Fruit fly (Drosophila melanogaster) whole organism, wandering third instar larva: ENCODE measurements around the gene Alg14.
A peak's percentile ranks its signal among the peaks of the same experiment; 100 is the strongest.

ENCODE experiments used
- Abd-B ChIP-seq: fragments of >200 bp; optimal IDR thresholded peaks from 2 replicates; lab custom pipeline; 2017; ENCODE audit warnings: missing biosample characterization, missing genetic modification characterization
- CG32264 ChIP-seq: fragments of 200-800 bp; sonication (Bioruptor generic); optimal IDR thresholded peaks from 2 replicates; lab custom pipeline; 2016; ENCODE audit warnings: missing biosample characterization, missing genetic modification characterization
- CG9705 ChIP-seq: fragments of 200-800 bp; sonication (Bioruptor generic); optimal IDR thresholded peaks from 2 replicates; lab custom pipeline; 2018; ENCODE audit warnings: missing biosample characterization, mild to moderate bottlenecking, missing genetic modification characterization
- Dfd ChIP-seq: fragments of >200 bp; optimal IDR thresholded peaks from 2 replicates; lab custom pipeline; 2017; ENCODE audit warnings: missing biosample characterization, missing genetic modification characterization
- Dif ChIP-seq: fragments of 200-275, 200-300 bp; sonication (Bioruptor generic); optimal IDR thresholded peaks from 2 replicates; lab custom pipeline; 2018; ENCODE audit warnings: missing biosample characterization, missing genetic modification characterization; ENCODE audit not compliant: partially characterized antibody
- HLH106 ChIP-seq: fragments of 200-800 bp; optimal IDR thresholded peaks from 3 replicates; lab custom pipeline; 2019; ENCODE audit warnings: missing biosample characterization, mild to moderate bottlenecking, missing genetic modification characterization, moderate library complexity
- Hnf4 ChIP-seq: fragments of 200-800 bp; sonication (Bioruptor generic); optimal IDR thresholded peaks from 2 replicates; lab custom pipeline; 2016; ENCODE audit warnings: missing biosample characterization, mild to moderate bottlenecking, missing genetic modification characterization
- Hr78 ChIP-seq: fragments of >200 bp; optimal IDR thresholded peaks from 2 replicates; lab custom pipeline; 2017; ENCODE audit warnings: missing biosample characterization, missing genetic modification characterization
- Hr83 ChIP-seq: fragments of 200-300 bp; sonication (Bioruptor generic); optimal IDR thresholded peaks from 2 replicates; lab custom pipeline; 2016; ENCODE audit warnings: missing biosample characterization, mild to moderate bottlenecking, missing genetic modification characterization, moderate library complexity; ENCODE audit not compliant: poor library complexity, severe bottlenecking
- Jra ChIP-seq: sonication (Bioruptor generic); optimal IDR thresholded peaks from 2 replicates; lab custom pipeline; 2016; ENCODE audit warnings: missing biosample characterization, missing genetic modification characterization
- Mio ChIP-seq: sonication (Bioruptor generic); optimal IDR thresholded peaks from 2 replicates; lab custom pipeline; 2016; ENCODE audit warnings: missing biosample characterization, missing genetic modification characterization
- Myc ChIP-seq: fragments of >200 bp; optimal IDR thresholded peaks from 2 replicates; lab custom pipeline; 2017
- N ChIP-seq: fragments of >200 bp; optimal IDR thresholded peaks from 2 replicates; lab custom pipeline; 2018; ENCODE audit warnings: missing biosample characterization, missing external identifiers, missing genetic modification characterization
- Rel ChIP-seq, 2 experiments: fragments of 200-800 bp; sonication (Bioruptor generic) in 1 of 2; optimal IDR thresholded peaks; 2 replicates in 1 of 2; 3 replicates in 1 of 2; lab custom pipeline; 2016 to 2019; ENCODE audit warnings: mild to moderate bottlenecking in 2 of 2, missing biosample characterization in 2 of 2, missing genetic modification characterization in 2 of 2, moderate library complexity in 1 of 2
- Sp1 ChIP-seq: fragments of 200-800 bp; sonication (Bioruptor generic); optimal IDR thresholded peaks from 3 replicates; lab custom pipeline; 2019; ENCODE audit warnings: missing biosample characterization, mild to moderate bottlenecking, missing genetic modification characterization, moderate library complexity
- Vsx2 ChIP-seq: fragments of 200-300, 225-300 bp; sonication (Bioruptor generic); optimal IDR thresholded peaks from 2 replicates; lab custom pipeline; 2018; ENCODE audit warnings: missing biosample characterization, missing genetic modification characterization; ENCODE audit not compliant: partially characterized antibody
- dl ChIP-seq, 2 experiments: fragments of 175-275, 200-275 bp in 1 of 2; fragments of 200-275 bp in 1 of 2; sonication (Bioruptor generic); optimal IDR thresholded peaks; lab custom pipeline; 2018; ENCODE audit warnings: mild to moderate bottlenecking in 2 of 2, missing biosample characterization in 2 of 2, missing genetic modification characterization in 2 of 2, moderate library complexity in 2 of 2; ENCODE audit not compliant: partially characterized antibody in 2 of 2, insufficient read depth in 1 of 2
- dmrt93B ChIP-seq: fragments of 200-800 bp; sonication (Bioruptor generic); optimal IDR thresholded peaks from 2 replicates; lab custom pipeline; 2018; ENCODE audit warnings: missing biosample characterization, mild to moderate bottlenecking, missing genetic modification characterization
- dsf ChIP-seq: sonication (Bioruptor generic); optimal IDR thresholded peaks from 2 replicates; lab custom pipeline; 2016; ENCODE audit warnings: missing biosample characterization, missing genetic modification characterization, borderline replicate concordance
- foxo ChIP-seq, 2 experiments: fragments of 200-800 bp; sonication (Bioruptor generic); optimal IDR thresholded peaks; 2 replicates in 1 of 2; 3 replicates in 1 of 2; lab custom pipeline; 2016 to 2017; ENCODE audit warnings: missing biosample characterization in 2 of 2, missing genetic modification characterization in 2 of 2
- h ChIP-seq: fragments of 200-800 bp; sonication (Bioruptor generic); optimal IDR thresholded peaks from 3 replicates; lab custom pipeline; 2016; ENCODE audit warnings: missing biosample characterization, mild to moderate bottlenecking, missing genetic modification characterization
- jim ChIP-seq: fragments of 175-275, 200-325 bp; sonication (Bioruptor generic); optimal IDR thresholded peaks from 2 replicates; lab custom pipeline; 2016; ENCODE audit warnings: missing biosample characterization, mild to moderate bottlenecking, missing genetic modification characterization
- lola ChIP-seq: fragments of >200 bp; optimal IDR thresholded peaks from 2 replicates; lab custom pipeline; 2017; ENCODE audit warnings: missing biosample characterization, missing genetic modification characterization
- pan ChIP-seq: fragments of >200 bp; optimal IDR thresholded peaks from 2 replicates; lab custom pipeline; 2017
- psq ChIP-seq: fragments of 200-800 bp; sonication (Bioruptor generic); optimal IDR thresholded peaks from 3 replicates; lab custom pipeline; 2017; ENCODE audit warnings: missing biosample characterization, mild to moderate bottlenecking, missing genetic modification characterization, moderate library complexity
- rgr ChIP-seq: fragments of 200-800 bp; sonication (Bioruptor generic); optimal IDR thresholded peaks from 3 replicates; lab custom pipeline; 2016; ENCODE audit warnings: missing biosample characterization, mild to moderate bottlenecking, missing genetic modification characterization
- sage ChIP-seq: fragments of 200-800 bp; sonication (Bioruptor generic); optimal IDR thresholded peaks from 2 replicates; lab custom pipeline; 2016; ENCODE audit warnings: missing biosample characterization, mild to moderate bottlenecking, missing genetic modification characterization
- sv ChIP-seq: fragments of 200-800 bp; sonication (Bioruptor generic); optimal IDR thresholded peaks from 3 replicates; lab custom pipeline; 2016; ENCODE audit warnings: missing biosample characterization, missing genetic modification characterization
- usp ChIP-seq: fragments of >200 bp; optimal IDR thresholded peaks from 2 replicates; lab custom pipeline; 2017; ENCODE audit warnings: missing biosample characterization, missing genetic modification characterization
- woc ChIP-seq: sonication (Bioruptor generic); optimal IDR thresholded peaks from 2 replicates; lab custom pipeline; 2016; ENCODE audit warnings: missing biosample characterization, mild to moderate bottlenecking, missing genetic modification characterization

Gene Alg14

DNA sequence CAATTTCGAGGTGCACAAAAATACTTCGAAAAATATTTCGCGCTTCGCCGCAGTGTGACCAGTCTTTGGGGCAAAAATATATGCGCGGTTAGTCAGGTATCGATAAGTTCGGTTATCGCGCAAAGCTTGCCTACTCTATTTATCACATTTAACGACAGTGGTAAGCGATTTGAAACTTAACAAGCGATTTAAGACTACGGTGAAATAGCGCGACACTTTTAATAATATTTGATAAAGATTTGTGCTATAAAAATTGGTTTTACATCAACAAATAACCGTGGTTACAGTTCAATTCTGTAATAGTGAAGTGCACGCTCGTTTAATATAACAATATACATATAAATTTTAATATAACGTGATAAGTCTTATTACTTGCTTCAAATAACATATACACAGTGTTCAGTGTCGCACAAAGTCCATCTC lies 3.4 kb downstream of the Alg14 start, which contains the start of gene mh:
Gene mh, minus strand, starts transcription at position 34 of the 423 bp plus-strand sequence.
- TF ChIP-seq N (GFP tag; lab: Kevin White, UChicago) = no peak
- TF ChIP-seq rgr (GFP tag; lab: Kevin White, UChicago) = no peak
- TF ChIP-seq Vsx2 (GFP tag; lab: Kevin White, UChicago) = no peak
- TF ChIP-seq sage = no peak
- no peak for TF ChIP-seq Hr83 (GFP tag; lab: Kevin White, UChicago)
- no peak for TF ChIP-seq lola (GFP tag; lab: Kevin White, UChicago)
- TF ChIP-seq CG32264 = no peak
- TF ChIP-seq jim (GFP tag; lab: Kevin White, UChicago) = no peak
- no peak for TF ChIP-seq dl (GFP tag; optimal IDR thresholded peaks at IDR 0.05; lab: Kevin White, UChicago; ENCODE audit: insufficient read depth in 1 of 2, partially characterized antibody in 2 of 2)
- TF ChIP-seq woc = no peak
- TF ChIP-seq sv = no peak
- TF ChIP-seq Dfd (GFP tag; lab: Kevin White, UChicago) = no peak
- TF ChIP-seq Jra (GFP tag; lab: Kevin White, UChicago) = no peak
- no peak for TF ChIP-seq dmrt93B
- no peak for TF ChIP-seq pan (lab: Kevin White, UChicago)
- TF ChIP-seq h = no peak
- no peak for TF ChIP-seq HLH106
- TF ChIP-seq, all 38 proteins: peak for 0

DNA sequence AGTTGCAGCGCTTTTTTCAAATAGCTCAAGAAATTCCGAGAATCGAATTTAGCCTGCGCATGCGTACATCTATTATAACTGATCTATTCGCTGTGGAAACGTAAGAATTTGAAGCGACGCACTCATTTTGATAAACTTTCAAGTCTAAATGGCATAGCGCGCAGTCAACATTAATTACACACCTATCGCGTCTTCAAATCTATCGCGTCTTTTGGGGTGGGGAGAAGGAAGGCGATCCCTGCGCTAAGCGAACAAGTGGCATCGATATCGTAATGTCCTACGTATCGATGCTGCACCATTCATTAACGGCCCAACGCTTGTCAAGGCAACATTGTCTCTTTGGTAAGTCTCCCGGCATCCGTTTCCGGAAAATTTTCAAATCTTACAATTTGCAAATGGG lies 3.8 kb downstream of the Alg14 start, which contains the start of gene CG6324:
Gene CG6324, plus strand, starts transcription at position 301 of the 400 bp plus-strand sequence.
- TF ChIP-seq sv (no peak), psq (GFP tag; lab: Kevin White, UChicago) (no peak)

DNA sequence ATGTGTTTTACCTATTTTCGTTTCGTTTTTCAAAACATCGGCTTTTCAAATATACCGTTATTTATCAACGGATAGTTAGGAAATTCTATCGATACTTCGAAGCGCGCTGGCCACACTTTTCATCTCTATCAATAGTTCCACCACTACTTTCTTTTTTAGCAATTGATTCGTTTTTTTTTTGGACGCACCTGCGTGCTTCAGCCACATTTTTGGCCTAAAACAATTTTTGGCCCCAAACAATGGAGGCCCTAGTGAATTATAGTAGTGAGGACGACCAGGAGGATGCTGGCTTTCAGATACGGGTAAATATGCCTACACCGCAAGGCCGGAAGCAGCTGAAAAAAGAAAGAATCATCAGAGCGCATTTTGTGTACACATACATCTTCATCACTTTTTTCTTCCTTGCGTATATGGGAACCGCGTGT lies 10.3 kb downstream of the Alg14 start, which contains the start of gene CG6340:
Gene CG6340, plus strand, starts transcription at position 139 of the 425 bp plus-strand sequence.
- TF ChIP-seq dl (GFP tag; optimal IDR thresholded peaks at IDR 0.05; lab: Kevin White, UChicago; ENCODE audit: insufficient read depth in 1 of 2, partially characterized antibody in 2 of 2) = no peak
- TF ChIP-seq Myc (lab: Kevin White, UChicago) = peak; percentile 27
- peak; percentile 6 for TF ChIP-seq h
- TF ChIP-seq Sp1 = peak; percentile 12

DNA sequence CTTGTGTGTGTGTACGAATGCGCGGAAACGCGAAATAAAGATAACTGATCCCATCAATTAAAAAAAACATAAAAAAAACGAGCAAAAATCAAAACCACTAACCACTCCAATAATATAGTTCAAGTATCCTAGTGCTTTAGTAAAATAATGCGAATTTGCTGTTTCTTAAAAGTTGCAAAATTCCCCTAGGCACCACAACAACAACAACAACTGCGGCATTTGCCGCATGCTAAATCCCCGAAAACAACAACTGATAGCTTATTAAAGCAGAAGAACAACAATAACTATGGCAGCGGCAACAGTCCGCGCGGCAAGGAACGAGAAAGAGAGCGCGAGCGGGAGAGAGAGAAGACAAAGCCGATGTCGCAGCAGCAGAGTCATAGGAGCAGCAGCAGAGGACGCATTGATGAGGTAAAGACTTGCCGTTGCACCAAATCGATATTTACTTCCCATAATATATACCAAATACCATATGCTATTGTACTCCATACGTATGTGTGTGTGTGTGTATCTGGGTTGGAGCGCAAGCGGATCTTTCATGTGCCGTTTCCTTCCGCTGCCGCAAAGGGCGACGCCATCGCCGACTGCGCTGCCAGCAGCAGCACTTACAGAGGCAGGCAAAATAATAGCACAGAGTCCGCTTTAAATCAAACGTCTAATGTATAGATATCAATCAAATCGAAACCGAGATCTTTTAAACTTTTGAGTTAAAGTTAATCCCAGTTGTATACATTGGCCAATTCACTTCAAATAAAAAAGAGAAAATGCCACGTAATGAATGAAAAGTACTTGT lies 11.2 kb downstream of the Alg14 start:
- no peak for TF ChIP-seq Rel (GFP tag; optimal IDR thresholded peaks at IDR 0.05; lab: Kevin White, UChicago)
- TF ChIP-seq Rel (tag; optimal IDR thresholded peaks at IDR 0.05; lab: Kevin White, UChicago) = peak; percentile 53
- TF ChIP-seq Dif (GFP tag; lab: Kevin White, UChicago) = peak; percentile 20
- no peak for TF ChIP-seq Vsx2 (GFP tag; lab: Kevin White, UChicago)
- no peak for TF ChIP-seq dl (GFP tag; optimal IDR thresholded peaks at IDR 0.05; lab: Kevin White, UChicago; ENCODE audit: insufficient read depth in 1 of 2, partially characterized antibody in 2 of 2)
- TF ChIP-seq CG32264 = no peak

DNA sequence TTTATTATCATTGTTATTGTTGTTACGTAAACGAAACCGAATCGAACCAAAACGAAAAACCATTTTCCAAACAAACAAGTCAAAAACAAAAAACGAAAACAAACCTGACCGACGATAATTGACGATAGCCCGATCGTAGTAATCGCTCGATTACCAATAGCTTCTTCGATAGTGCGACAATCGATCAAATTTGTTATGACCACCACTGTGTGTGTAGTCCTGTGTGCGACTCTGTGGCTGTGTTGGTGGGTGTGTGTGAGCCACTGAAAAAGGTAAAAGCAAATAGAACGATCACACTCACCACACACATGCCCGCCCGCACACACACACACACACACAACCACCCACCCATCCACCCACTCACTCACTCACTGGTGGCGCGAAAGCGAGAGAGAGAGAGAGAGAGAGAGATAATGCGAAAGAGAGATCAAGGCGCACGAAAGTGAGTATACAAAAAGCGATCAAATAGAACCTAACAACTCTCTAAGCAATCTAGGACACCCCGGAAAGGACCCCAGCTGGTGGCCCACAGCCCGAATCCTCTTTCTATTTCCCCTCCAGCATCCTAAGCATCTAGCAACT lies 12.6 kb downstream of the Alg14 start:
- TF ChIP-seq sage (no peak), Hnf4 (GFP tag; lab: Kevin White, UChicago) (no peak), Vsx2 (GFP tag; lab: Kevin White, UChicago) (no peak), CG9705 (GFP tag; lab: Kevin White, UChicago) (no peak), usp (GFP tag; lab: Kevin White, UChicago) (no peak), CG32264 (no peak), Abd-B (GFP tag; lab: Kevin White, UChicago) (no peak), Mio (GFP tag; lab: Kevin White, UChicago) (no peak), foxo (GFP tag; optimal IDR thresholded peaks at IDR 0.05; lab: Kevin White, UChicago) (no peak), sv (no peak), pan (lab: Kevin White, UChicago) (no peak), Hr78 (GFP tag; lab: Kevin White, UChicago) (no peak), lola (GFP tag; lab: Kevin White, UChicago) (no peak), Myc (lab: Kevin White, UChicago) (no peak), dsf (no peak), Dif (GFP tag; lab: Kevin White, UChicago) (no peak), h (no peak), dmrt93B (no peak), rgr (GFP tag; lab: Kevin White, UChicago) (no peak)
- TF ChIP-seq, all 38 proteins: peak for 0
